Worm (Caenorhabditis elegans): Measurements from ENCODE around the gene picc-1.

DNA sequence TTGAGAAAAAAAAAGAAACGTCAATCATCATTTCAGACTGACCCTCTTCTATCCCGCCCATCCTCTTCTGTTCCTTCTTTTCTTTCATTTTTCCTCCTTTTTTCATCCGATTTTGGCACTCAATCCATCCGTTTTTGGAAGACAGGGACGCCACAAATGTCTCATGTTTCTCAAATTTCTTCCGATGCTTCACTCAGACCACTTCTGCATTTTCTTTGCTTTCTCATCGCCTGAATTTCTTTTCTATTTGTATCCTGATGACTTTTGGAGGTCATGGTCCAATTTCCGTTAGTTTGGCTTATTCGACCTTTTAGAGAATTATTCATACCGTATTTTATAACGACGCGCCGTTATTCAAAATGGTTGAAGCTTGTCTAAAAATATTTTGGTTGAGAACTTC lies 46.2 kb upstream of the picc-1 start:
- TF ChIP-seq tbx-11 (GFP tag; IDR thresholded peaks at IDR 0.05) = no peak
- TF ChIP-seq ama-1 (optimal IDR thresholded peaks at IDR 0.05) = no peak
- TF ChIP-seq F13C5.2 (tag; optimal IDR thresholded peaks at IDR 0.05) = no peak
- TF ChIP-seq ceh-36 (tag; optimal IDR thresholded peaks at IDR 0.05) = no peak
- TF ChIP-seq hmg-4 (GFP tag; optimal IDR thresholded peaks at IDR 0.05) = no peak
- TF ChIP-seq ceh-13 (GFP tag; optimal IDR thresholded peaks at IDR 0.05) = no peak
- no peak for TF ChIP-seq flt-1 (GFP tag; IDR thresholded peaks at IDR 0.05)
- no peak for TF ChIP-seq tbx-37 (GFP tag; conservative IDR thresholded peaks at IDR 0.05)
- TF ChIP-seq hmbx-1 (tag; optimal IDR thresholded peaks at IDR 0.05) = no peak
- no peak for TF ChIP-seq sea-1 (GFP tag; conservative IDR thresholded peaks at IDR 0.05)
- no peak for TF ChIP-seq scrt-1 (GFP tag; IDR thresholded peaks at IDR 0.05)
- TF ChIP-seq pes-1 (GFP tag; IDR thresholded peaks at IDR 0.05) = no peak
- TF ChIP-seq hnd-1 (tag; optimal IDR thresholded peaks at IDR 0.05) = no peak
- TF ChIP-seq aly-1 (tag; optimal IDR thresholded peaks at IDR 0.05) = no peak

Measured in whole organism, early embryonic.